Fruit fly (Drosophila melanogaster): Measurements from ENCODE around the gene CG13288.

dm6 chr3L:5941086-5941485, 33.9 kb downstream of the CG13288 start:
- TF ChIP-seq CG8478 (optimal IDR thresholded peaks at IDR 0.05) (no peak), CTCF (optimal IDR thresholded peaks at IDR 0.05) (no peak)
